Fruit fly (Drosophila melanogaster): ENCODE results near the gene CG31882.

The CG31882 gene

dm6 chr2L:9584098-9584703 lies 40.9 kb downstream of the CG31882 start:
- TF ChIP-seq CG17801 (GFP tag; optimal IDR thresholded peaks at IDR 0.05; ENCODE audit: partially characterized antibody) = no peak

DNA sequence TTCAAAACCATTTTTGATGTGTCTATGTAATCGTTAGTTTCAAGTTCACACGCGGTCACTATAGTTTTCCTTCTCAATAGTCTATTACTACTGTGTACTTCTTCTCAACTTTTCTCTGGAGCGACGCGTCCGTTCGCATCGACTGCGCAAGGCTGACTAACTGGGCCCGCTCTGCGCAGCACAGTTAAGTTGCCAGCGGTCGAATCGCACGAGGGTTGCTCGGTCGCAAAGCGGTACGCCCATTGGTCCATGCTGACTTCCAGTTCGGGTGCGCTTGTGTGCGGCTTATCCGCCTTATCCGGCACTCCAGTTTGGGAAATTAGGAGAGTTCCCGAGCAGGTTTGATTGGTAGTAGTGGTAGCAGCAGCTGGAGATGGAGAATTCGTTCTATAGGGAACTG lies 43.5 kb downstream of the CG31882 start, which contains the start of gene gcm:
TSS of gene gcm (minus strand) at position 164 of the 400 bp plus-strand sequence.
- no peak for TF ChIP-seq CG17801 (GFP tag; optimal IDR thresholded peaks at IDR 0.05; ENCODE audit: partially characterized antibody)

dm6 chr2L:9579538-9579937 lies 45.5 kb downstream of the CG31882 start, which contains the start of gene CG31709:
Gene CG31709, minus strand, starts transcription at chr2L:9579638.
- no peak for TF ChIP-seq CG17801 (GFP tag; optimal IDR thresholded peaks at IDR 0.05; ENCODE audit: partially characterized antibody)

- peak; percentile 78 for TF ChIP-seq CG17801 (GFP tag; optimal IDR thresholded peaks at IDR 0.05; ENCODE audit: partially characterized antibody)
Measured at dm6 chr2L:9576269-9576933, 48.7 kb downstream of the CG31882 start, which contains the start of gene Mtpalpha. Gene Mtpalpha, minus strand, starts transcription at chr2L:9576769.
